Worm (Caenorhabditis elegans) whole organism, early embryonic: Measurements from ENCODE around the gene iglr-1.

Experiments
- aly-1 ChIP-seq: sonication (generic microtip); optimal IDR thresholded peaks from 2 replicates; lab custom pipeline; 2016; ENCODE audit warnings: missing genetic modification characterization, missing compliant biosample characterization
- ama-1 ChIP-seq: fragments of 150-350 bp; optimal IDR thresholded peaks from 2 replicates; lab custom pipeline; 2014
- flt-1 ChIP-seq: fragments of 200-800 bp; sonication (Bioruptor generic); IDR thresholded peaks from 2 replicates; pipeline ENCODE4 v1.3.6; 2022; ENCODE audit warnings: missing genetic modification characterization, missing compliant biosample characterization
- hmg-4 ChIP-seq: fragments of 200-800 bp; sonication (Bioruptor generic); optimal IDR thresholded peaks from 2 replicates; lab custom pipeline; 2018; ENCODE audit warnings: mild to moderate bottlenecking, missing genetic modification characterization, missing compliant biosample characterization
- hnd-1 ChIP-seq: sonication (generic microtip); optimal IDR thresholded peaks from 2 replicates; lab custom pipeline; 2016; ENCODE audit warnings: missing genetic modification characterization, missing compliant biosample characterization
- pes-1 ChIP-seq: fragments of 200-800 bp; sonication (Bioruptor generic); IDR thresholded peaks from 2 replicates; pipeline ENCODE4 v1.3.6; 2022; ENCODE audit warnings: missing genetic modification reagents, missing genetic modification characterization, missing compliant biosample characterization
- scrt-1 ChIP-seq: fragments of 200-800 bp; sonication (Bioruptor generic); IDR thresholded peaks from 2 replicates; pipeline ENCODE4 v1.3.6; 2022; ENCODE audit warnings: missing genetic modification characterization, missing compliant biosample characterization
- sea-1 ChIP-seq: fragments of 200-800 bp; sonication (Bioruptor generic); conservative IDR thresholded peaks from 2 replicates; pipeline ENCODE4 v1.3.6; 2022; ENCODE audit warnings: missing genetic modification characterization, missing compliant biosample characterization
- tbx-11 ChIP-seq: fragments of 200-800 bp; sonication (Bioruptor generic); IDR thresholded peaks from 2 replicates; pipeline ENCODE4 v1.3.6; 2022; ENCODE audit warnings: missing genetic modification characterization, missing compliant biosample characterization

ce11 chrX:15034787-15035186 is 43.6 kb upstream of the iglr-1 start, which contains the start of gene dsc-1:
- TF ChIP-seq ama-1 (lab: Kevin White, UChicago) (no peak), flt-1 (GFP tag; lab: Robert Waterston, UW) (no peak), tbx-11 (GFP tag; lab: Robert Waterston, UW) (no peak), sea-1 (GFP tag; lab: Robert Waterston, UW) (no peak), hmg-4 (GFP tag; lab: Kevin White, UChicago) (no peak), aly-1 (tag; lab: Kevin White, UChicago) (no peak), pes-1 (GFP tag; lab: Robert Waterston, UW) (no peak), hnd-1 (tag; lab: Kevin White, UChicago) (no peak), scrt-1 (GFP tag; lab: Robert Waterston, UW) (no peak)
